Fruit fly (Drosophila melanogaster) S2 (cell line): ENCODE measurements around the gene Mgat3.
"Not testable (repeated sequence)": the region's sequence is repeated elsewhere in the genome, so short reads cannot be mapped to it uniquely, and the experiment has no call there.

Experiments used
- CG8478 ChIP-seq: fragments of >200 bp; optimal IDR thresholded peaks from 2 replicates; lab custom pipeline; 2018
- CTCF ChIP-seq, 2 experiments: fragments of >200 bp; optimal IDR thresholded peaks; 2 replicates each; lab custom pipeline; 2018

DNA sequence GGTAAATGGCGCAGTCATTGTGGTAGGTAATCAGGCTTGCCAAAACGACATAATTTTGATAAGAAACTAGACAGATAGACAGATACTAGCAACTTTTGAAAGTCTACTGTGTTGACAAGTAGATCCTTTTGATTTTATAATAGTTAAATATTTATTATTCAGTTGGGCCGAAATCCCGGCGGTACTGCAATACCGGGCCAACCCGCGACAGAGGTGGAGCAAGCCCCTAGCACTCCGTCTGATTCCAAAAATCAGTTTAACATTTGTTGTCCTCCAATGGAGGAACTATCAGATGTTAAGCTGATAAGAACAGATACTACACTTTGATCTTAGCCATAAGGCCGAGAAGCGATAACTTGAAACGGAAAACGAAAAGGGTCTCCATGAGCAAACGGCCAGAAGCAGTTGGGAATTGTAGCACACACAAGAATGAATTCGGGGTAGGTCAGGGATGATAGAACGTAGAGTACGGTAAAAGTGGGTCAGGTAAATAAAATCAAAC, 29.4 kb upstream of the Mgat3 start, which contains the start of gene CG15482:
- TF ChIP-seq CG8478; CTCF (optimal IDR thresholded peaks at IDR 0.05; lab: Kevin White, UChicago): not testable (repeated sequence)
